Fruit fly (Drosophila melanogaster) whole organism: ENCODE measurements around the gene CG15044.

ENCODE experiments used
- CG8478 ChIP-seq: fragments of >200 bp; optimal IDR thresholded peaks from 2 replicates; lab custom pipeline; 2018; ENCODE audit warnings: inconsistent platforms
- Dll ChIP-seq: fragments of >200 bp; optimal IDR thresholded peaks from 2 replicates; lab custom pipeline; 2017
- EcR ChIP-seq, 2 experiments: fragments of >200 bp; optimal IDR thresholded peaks; 2 replicates each; lab custom pipeline; 2017; ENCODE audit warnings: missing biosample characterization in 2 of 2, missing genetic modification characterization in 2 of 2, missing genetic modification reagents in 2 of 2
- pan ChIP-seq: fragments of >200 bp; optimal IDR thresholded peaks from 2 replicates; lab custom pipeline; 2017
- psq ChIP-seq: fragments of >200 bp; optimal IDR thresholded peaks from 2 replicates; lab custom pipeline; 2017
- usp ChIP-seq: fragments of >200 bp; optimal IDR thresholded peaks from 2 replicates; lab custom pipeline; 2017; ENCODE audit warnings: missing biosample characterization, missing genetic modification characterization, mixed read lengths

The CG15044 gene

dm6 chrX:18499679-18500187, 7.9 kb upstream of the CG15044 start, which contains the start of the genes Pgant7 and Xrcc2:
Pgant7 (minus strand) TSS chrX:18499986.
Xrcc2 (plus strand) TSS chrX:18500127.
- TF ChIP-seq psq (lab: Kevin White, UChicago): no peak
- TF ChIP-seq pan (lab: Kevin White, UChicago): peak; percentile 33

dm6 chrX:18494165-18494740, 2.4 kb upstream of the CG15044 start, which contains the start of gene CG15043:
CG15043 (minus strand) TSS chrX:18494168.
- TF ChIP-seq psq (lab: Kevin White, UChicago) (no peak), CG8478 (lab: Kevin White, UChicago) (no peak), usp (GFP tag; lab: Kevin White, UChicago) (no peak), pan (lab: Kevin White, UChicago) (no peak), Dll (lab: Kevin White, UChicago) (no peak), EcR (GFP tag; optimal IDR thresholded peaks at IDR 0.05; lab: Kevin White, UChicago) (no peak)

- TF ChIP-seq EcR (GFP tag; optimal IDR thresholded peaks at IDR 0.05; lab: Kevin White, UChicago) (no peak), Dll (lab: Kevin White, UChicago) (peak; percentile 64), CG8478 (lab: Kevin White, UChicago) (no peak), usp (GFP tag; lab: Kevin White, UChicago) (no peak), psq (lab: Kevin White, UChicago) (no peak), pan (lab: Kevin White, UChicago) (no peak)
Measured at dm6 chrX:18489509-18489908, 2.3 kb downstream of the CG15044 start, which contains the start of gene CG15046. CG15046 (minus strand) TSS chrX:18489620.

dm6 chrX:18486356-18487059, 5.3 kb downstream of the CG15044 start, which contains the start of gene psh:
psh (minus strand) TSS chrX:18486921.
- TF ChIP-seq Dll (lab: Kevin White, UChicago) (no peak), psq (lab: Kevin White, UChicago) (no peak), CG8478 (lab: Kevin White, UChicago) (no peak), pan (lab: Kevin White, UChicago) (no peak), EcR (GFP tag; optimal IDR thresholded peaks at IDR 0.05; lab: Kevin White, UChicago) (no peak), usp (GFP tag; lab: Kevin White, UChicago) (no peak)

dm6 chrX:18483261-18484218, 8.3 kb downstream of the CG15044 start, which contains the start of gene Hayan:
Hayan (minus strand) TSS chrX:18483772.
- no peak for TF ChIP-seq usp (GFP tag; lab: Kevin White, UChicago)
- TF ChIP-seq Dll (lab: Kevin White, UChicago): peak; percentile 64
- TF ChIP-seq pan (lab: Kevin White, UChicago): peak; percentile 78
- TF ChIP-seq psq (lab: Kevin White, UChicago): no peak
- no peak for TF ChIP-seq CG8478 (lab: Kevin White, UChicago)
- no peak for TF ChIP-seq EcR (GFP tag; optimal IDR thresholded peaks at IDR 0.05; lab: Kevin White, UChicago)

- TF ChIP-seq pan (lab: Kevin White, UChicago) (no peak), usp (GFP tag; lab: Kevin White, UChicago) (no peak), CG8478 (lab: Kevin White, UChicago) (no peak), Dll (lab: Kevin White, UChicago) (no peak), EcR (GFP tag; optimal IDR thresholded peaks at IDR 0.05; lab: Kevin White, UChicago) (no peak), psq (lab: Kevin White, UChicago) (no peak)
Measured at dm6 chrX:18482537-18482936, 9.3 kb downstream of the CG15044 start.

- peak; percentile 92 for TF ChIP-seq pan (lab: Kevin White, UChicago)
- TF ChIP-seq EcR (GFP tag; optimal IDR thresholded peaks at IDR 0.05; lab: Kevin White, UChicago): no peak
Measured at dm6 chrX:18479307-18480134, 12.3 kb downstream of the CG15044 start, which contains the start of gene CG32547. CG32547 (minus strand) TSS chrX:18479487.

dm6 chrX:18467881-18468280, 23.9 kb downstream of the CG15044 start:
- TF ChIP-seq Dll (lab: Kevin White, UChicago) (no peak), psq (lab: Kevin White, UChicago) (no peak), pan (lab: Kevin White, UChicago) (no peak), CG8478 (lab: Kevin White, UChicago) (no peak), EcR (GFP tag; optimal IDR thresholded peaks at IDR 0.05; lab: Kevin White, UChicago) (no peak), usp (GFP tag; lab: Kevin White, UChicago) (no peak)

- TF ChIP-seq CG8478 (lab: Kevin White, UChicago) (no peak), EcR (GFP tag; optimal IDR thresholded peaks at IDR 0.05; lab: Kevin White, UChicago) (no peak), usp (GFP tag; lab: Kevin White, UChicago) (no peak), Dll (lab: Kevin White, UChicago) (no peak), psq (lab: Kevin White, UChicago) (no peak), pan (lab: Kevin White, UChicago) (no peak)
Measured at dm6 chrX:18460318-18460717, 31.5 kb downstream of the CG15044 start, which contains the start of gene CG43843. CG43843 (minus strand) TSS chrX:18460418.
